Worm (Caenorhabditis elegans) whole organism, L2 larva: ENCODE measurements around the gene epg-9.

ENCODE experiments used
- C34F6.9 ChIP-seq: fragments of 150-350 bp; optimal IDR thresholded peaks from 2 replicates; lab custom pipeline; 2014; ENCODE audit warnings: missing biosample characterization, missing genetic modification characterization
- F13H6.1 ChIP-seq: sonication (generic microtip); optimal IDR thresholded peaks from 2 replicates; lab custom pipeline; 2016; ENCODE audit warnings: missing genetic modification characterization, missing compliant biosample characterization
- Y55F3AM.14 ChIP-seq: fragments of 200-800 bp; sonication (Bioruptor generic); optimal IDR thresholded peaks from 2 replicates; lab custom pipeline; 2018; ENCODE audit warnings: mild to moderate bottlenecking, missing genetic modification characterization, missing compliant biosample characterization
- alr-1 ChIP-seq: fragments of 150-350 bp; optimal IDR thresholded peaks from 2 replicates; lab custom pipeline; 2014; ENCODE audit warnings: missing biosample characterization, missing genetic modification characterization
- ama-1 ChIP-seq: fragments of 150-350 bp; optimal IDR thresholded peaks from 2 replicates; lab custom pipeline; 2018; ENCODE audit warnings: inconsistent platforms
- ceh-82 ChIP-seq: fragments of 150-350 bp; optimal IDR thresholded peaks from 2 replicates; lab custom pipeline; 2014; ENCODE audit warnings: missing biosample characterization, missing genetic modification characterization
- dmd-4 ChIP-seq: sonication (generic microtip); optimal IDR thresholded peaks from 2 replicates; lab custom pipeline; 2017; ENCODE audit warnings: missing biosample characterization, missing genetic modification characterization
- egl-27 ChIP-seq: sonication (generic microtip); optimal IDR thresholded peaks from 3 replicates; lab custom pipeline; 2017; ENCODE audit warnings: missing biosample characterization, missing genetic modification reagents, missing genetic modification characterization
- lin-39 ChIP-seq: fragments of 150-350 bp; optimal IDR thresholded peaks from 2 replicates; lab custom pipeline; 2014; ENCODE audit warnings: missing biosample characterization, missing genetic modification reagents, missing genetic modification characterization
- lsy-2 ChIP-seq, 2 experiments: fragments of 150-350 bp in 1 of 2; sonication (generic microtip) in 1 of 2; optimal IDR thresholded peaks; 2 replicates each; lab custom pipeline; 2014 to 2017; ENCODE audit warnings: missing biosample characterization in 2 of 2, missing genetic modification characterization in 2 of 2
- mdl-1 ChIP-seq, 2 experiments: fragments of 150-350 bp in 1 of 2; sonication (generic microtip) in 1 of 2; optimal IDR thresholded peaks; 2 replicates each; lab custom pipeline; 2017; ENCODE audit warnings: missing biosample characterization in 2 of 2, missing genetic modification characterization in 2 of 2
- nhr-11 ChIP-seq: fragments of 150-350 bp; optimal IDR thresholded peaks from 2 replicates; lab custom pipeline; 2014; ENCODE audit warnings: missing biosample characterization, missing genetic modification characterization
- nhr-237 ChIP-seq: fragments of 150-350 bp; optimal IDR thresholded peaks from 2 replicates; lab custom pipeline; 2014; ENCODE audit warnings: missing biosample characterization, missing genetic modification characterization
- unc-39 ChIP-seq: fragments of 150-350 bp; optimal IDR thresholded peaks from 2 replicates; lab custom pipeline; 2014; ENCODE audit warnings: missing biosample characterization, missing genetic modification characterization

DNA sequence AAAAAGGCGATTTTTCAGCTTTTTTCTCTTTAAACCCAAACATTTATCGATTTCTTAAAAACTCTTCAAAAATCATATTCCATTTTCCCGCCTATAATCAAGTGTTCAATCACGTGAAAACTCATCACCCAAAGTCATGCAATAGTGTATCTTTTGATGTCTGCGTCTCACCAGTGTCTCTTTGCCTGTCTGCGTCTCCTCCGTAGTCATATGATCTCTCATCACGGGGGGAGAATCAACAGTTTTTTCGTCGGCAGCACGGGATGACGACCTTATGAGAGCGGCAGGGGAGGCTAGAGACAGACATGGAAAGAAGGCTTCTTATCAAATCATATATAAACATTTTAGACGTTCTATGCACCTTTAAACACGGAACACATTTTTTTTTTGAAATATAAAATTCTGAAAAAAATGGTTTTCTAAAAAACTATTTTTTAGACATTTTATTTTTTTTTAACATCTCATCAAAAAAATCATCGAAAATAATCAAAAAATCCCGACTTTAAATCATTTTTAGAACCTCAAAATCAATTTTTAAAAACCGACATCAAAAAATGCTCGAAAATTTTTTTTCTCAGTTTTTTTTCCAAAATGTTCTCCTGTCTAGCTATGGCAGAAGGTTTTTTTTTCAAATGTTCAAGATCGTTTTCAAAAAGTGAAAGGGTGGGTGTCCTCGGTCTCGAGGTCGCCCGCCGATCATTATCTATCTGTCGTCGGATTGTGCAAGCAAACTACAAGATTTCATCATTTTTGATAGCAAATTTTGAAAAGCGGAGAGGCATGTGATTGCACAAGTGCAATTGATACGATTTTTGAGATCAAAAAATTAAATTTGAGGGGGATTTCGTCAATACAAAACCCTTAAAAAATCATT, 1.3 kb downstream of the epg-9 start:
- TF ChIP-seq egl-27 (peak; percentile 96), alr-1 (tag; lab: Kevin White, UChicago) (no peak), dmd-4 (tag; lab: Kevin White, UChicago) (no peak), C34F6.9 (peak; percentile 99), unc-39 (no peak), Y55F3AM.14 (GFP tag; lab: Kevin White, UChicago) (peak; percentile 87), nhr-11 (tag; lab: Kevin White, UChicago) (no peak), lsy-2 (tag; optimal IDR thresholded peaks at IDR 0.05; lab: Kevin White, UChicago) (peak; percentile 85 to 96), lin-39 (tag; lab: Kevin White, UChicago) (no peak), F13H6.1 (tag; lab: Kevin White, UChicago) (peak; percentile 95), nhr-237 (tag; lab: Kevin White, UChicago) (no peak), ama-1 (lab: Kevin White, UChicago) (peak; percentile 90), ceh-82 (tag; lab: Kevin White, UChicago) (peak; percentile 29), mdl-1 (tag; optimal IDR thresholded peaks at IDR 0.05; lab: Kevin White, UChicago) (peak; percentile 81 to 95)
